Worm (Caenorhabditis elegans): ENCODE measurements around the gene T04C12.8.

DNA sequence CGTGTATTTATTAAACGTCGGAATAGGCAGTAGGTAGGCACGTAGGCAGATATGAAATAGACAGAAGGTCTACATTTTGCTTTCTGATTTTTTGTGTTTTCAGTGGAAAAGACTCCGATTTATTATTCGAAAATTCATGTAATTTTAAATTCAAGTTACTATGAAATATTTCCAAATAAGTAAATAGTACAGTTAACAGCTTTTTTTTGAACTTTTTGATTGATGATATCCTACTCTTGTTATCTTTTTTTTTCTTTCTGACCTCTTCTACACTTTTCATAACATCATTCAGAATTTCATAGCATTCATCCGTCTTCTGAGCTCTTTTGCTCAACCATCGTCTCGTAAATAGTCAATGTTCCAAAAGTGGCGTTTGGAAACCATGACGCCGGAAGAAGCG is 29.4 kb upstream of the T04C12.8 start, which contains the start of gene cdkl-1:
- TF ChIP-seq fos-1 (tag; optimal IDR thresholded peaks at IDR 0.05) (no peak), xbp-1 (tag; optimal IDR thresholded peaks at IDR 0.05) (no peak), lin-13 (GFP tag; optimal IDR thresholded peaks at IDR 0.05) (no peak), ceh-82 (tag; optimal IDR thresholded peaks at IDR 0.05) (no peak), nhr-76 (tag; optimal IDR thresholded peaks at IDR 0.05) (no peak), nhr-12 (tag; optimal IDR thresholded peaks at IDR 0.05) (no peak), zip-4 (GFP tag; optimal IDR thresholded peaks at IDR 0.05) (no peak), unc-62 (GFP tag; optimal IDR thresholded peaks at IDR 0.05) (no peak)

Measured in whole organism, L1 larva.